Worm (Caenorhabditis elegans): ENCODE results near the gene F59F5.4.

Gene F59F5.4

ce11 chrX:10521313-10521712 lies 21.5 kb upstream of the F59F5.4 start, which contains the start of gene F14F3.4:
TSS of gene F14F3.4 (minus strand) at chrX:10521413.
- TF ChIP-seq hmbx-1 (tag; optimal IDR thresholded peaks at IDR 0.05) (no peak), tbx-11 (GFP tag; IDR thresholded peaks at IDR 0.05) (no peak), tra-4 (tag; optimal IDR thresholded peaks at IDR 0.05) (no peak), scrt-1 (GFP tag; IDR thresholded peaks at IDR 0.05) (no peak), pes-1 (GFP tag; IDR thresholded peaks at IDR 0.05) (no peak), ama-1 (optimal IDR thresholded peaks at IDR 0.05) (no peak), ceh-13 (GFP tag; optimal IDR thresholded peaks at IDR 0.05) (no peak), F13C5.2 (tag; optimal IDR thresholded peaks at IDR 0.05) (no peak), ets-7 (tag; optimal IDR thresholded peaks at IDR 0.05) (no peak), sea-1 (GFP tag; conservative IDR thresholded peaks at IDR 0.05) (no peak), flt-1 (GFP tag; IDR thresholded peaks at IDR 0.05) (no peak)

- TF ChIP-seq ceh-13 (GFP tag; optimal IDR thresholded peaks at IDR 0.05) (no peak), F13C5.2 (tag; optimal IDR thresholded peaks at IDR 0.05) (peak; percentile 45), scrt-1 (GFP tag; IDR thresholded peaks at IDR 0.05) (0 out of 2 replicates have a peak, but pooled peaks have one; percentile 34), hmg-4 (GFP tag; optimal IDR thresholded peaks at IDR 0.05) (peak; percentile 49), sea-1 (GFP tag; conservative IDR thresholded peaks at IDR 0.05) (no peak), tbx-37 (GFP tag; conservative IDR thresholded peaks at IDR 0.05) (no peak), ama-1 (optimal IDR thresholded peaks at IDR 0.05) (no peak), tbx-11 (GFP tag; IDR thresholded peaks at IDR 0.05) (0 out of 2 replicates have a peak, but pooled peaks have one; percentile 19), pes-1 (GFP tag; IDR thresholded peaks at IDR 0.05) (no peak), flt-1 (GFP tag; IDR thresholded peaks at IDR 0.05) (no peak; the same call in 1 of the 2 replicates), B0310.2 (tag; optimal IDR thresholded peaks at IDR 0.05) (no peak)
Observed at ce11 chrX:10524483-10524948, 18.3 kb upstream of the F59F5.4 start, which contains the start of the genes mboa-7 and git-1. TSS of gene mboa-7 (minus strand) at chrX:10524565. TSS of gene git-1 (plus strand) at chrX:10524898.

DNA sequence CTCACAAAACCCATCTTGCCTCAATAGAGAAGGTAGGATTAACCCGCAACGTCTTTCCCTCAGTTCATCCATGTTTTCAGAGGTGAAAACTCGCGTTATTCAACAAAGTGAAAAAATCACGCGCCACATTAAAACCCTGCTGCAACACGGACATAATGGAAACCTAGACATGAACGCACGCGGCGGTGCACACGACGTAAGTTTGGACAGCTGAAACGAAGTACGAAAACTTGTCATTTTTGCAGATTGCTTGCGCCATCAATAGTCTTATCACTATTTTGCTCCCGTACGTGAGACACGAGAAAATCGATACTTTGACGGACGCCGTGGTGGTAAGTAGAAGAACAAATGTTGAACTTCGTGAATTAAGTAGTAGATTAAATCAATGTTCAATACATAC lies 15.4 kb upstream of the F59F5.4 start:
- TF ChIP-seq hmbx-1 (tag; optimal IDR thresholded peaks at IDR 0.05) (no peak), B0310.2 (tag; optimal IDR thresholded peaks at IDR 0.05) (no peak)

DNA sequence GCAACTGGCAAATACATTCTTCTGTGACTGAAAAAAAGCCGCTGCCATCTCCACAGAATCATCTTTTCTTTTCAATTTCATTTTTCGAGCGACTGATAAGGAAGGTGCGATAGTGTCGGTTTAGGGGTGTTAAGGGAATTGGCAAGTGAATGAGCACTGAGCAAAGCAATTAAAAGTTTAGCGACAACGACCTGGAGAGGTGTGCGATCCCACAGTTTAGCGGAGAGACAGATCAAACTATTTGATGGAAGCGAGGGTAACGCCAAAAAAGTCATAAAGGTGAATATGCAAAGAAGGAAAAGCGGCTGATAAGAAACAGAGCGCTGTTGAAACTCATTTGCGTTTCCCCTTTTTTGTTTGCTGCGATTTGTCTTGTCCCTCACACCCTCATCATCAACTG lies 13.8 kb upstream of the F59F5.4 start, which contains the start of the genes F14F3.5 and slcf-1:
F14F3.5 (minus strand) TSS at position 234 of the 400 bp plus-strand sequence.
slcf-1 (plus strand) TSS at position 302 of the 400 bp plus-strand sequence.
- TF ChIP-seq tra-4 (tag; optimal IDR thresholded peaks at IDR 0.05) (no peak), B0310.2 (tag; optimal IDR thresholded peaks at IDR 0.05) (no peak), tbx-11 (GFP tag; IDR thresholded peaks at IDR 0.05) (no peak), F13C5.2 (tag; optimal IDR thresholded peaks at IDR 0.05) (no peak), hnd-1 (tag; optimal IDR thresholded peaks at IDR 0.05) (no peak), pes-1 (GFP tag; IDR thresholded peaks at IDR 0.05) (no peak), sea-1 (GFP tag; conservative IDR thresholded peaks at IDR 0.05) (no peak), flt-1 (GFP tag; IDR thresholded peaks at IDR 0.05) (no peak), aly-1 (tag; optimal IDR thresholded peaks at IDR 0.05) (no peak), ets-7 (tag; optimal IDR thresholded peaks at IDR 0.05) (no peak), hmg-4 (GFP tag; optimal IDR thresholded peaks at IDR 0.05) (no peak), tbx-37 (GFP tag; conservative IDR thresholded peaks at IDR 0.05) (no peak), hmbx-1 (tag; optimal IDR thresholded peaks at IDR 0.05) (no peak), scrt-1 (GFP tag; IDR thresholded peaks at IDR 0.05) (no peak), ceh-13 (GFP tag; optimal IDR thresholded peaks at IDR 0.05) (no peak)

- TF ChIP-seq ets-7 (tag; optimal IDR thresholded peaks at IDR 0.05) (no peak), aly-1 (tag; optimal IDR thresholded peaks at IDR 0.05) (no peak), tbx-37 (GFP tag; conservative IDR thresholded peaks at IDR 0.05) (no peak), hnd-1 (tag; optimal IDR thresholded peaks at IDR 0.05) (no peak), F13C5.2 (tag; optimal IDR thresholded peaks at IDR 0.05) (no peak), B0310.2 (tag; optimal IDR thresholded peaks at IDR 0.05) (no peak), ama-1 (optimal IDR thresholded peaks at IDR 0.05) (no peak), flt-1 (GFP tag; IDR thresholded peaks at IDR 0.05) (no peak), pes-1 (GFP tag; IDR thresholded peaks at IDR 0.05) (no peak), hmbx-1 (tag; optimal IDR thresholded peaks at IDR 0.05) (no peak), tra-4 (tag; optimal IDR thresholded peaks at IDR 0.05) (no peak), ceh-13 (GFP tag; optimal IDR thresholded peaks at IDR 0.05) (no peak), sea-1 (GFP tag; conservative IDR thresholded peaks at IDR 0.05) (no peak), scrt-1 (GFP tag; IDR thresholded peaks at IDR 0.05) (no peak), tbx-11 (GFP tag; IDR thresholded peaks at IDR 0.05) (no peak), hmg-4 (GFP tag; optimal IDR thresholded peaks at IDR 0.05) (no peak)
Observed at ce11 chrX:10532180-10532833, 10.5 kb upstream of the F59F5.4 start.

DNA sequence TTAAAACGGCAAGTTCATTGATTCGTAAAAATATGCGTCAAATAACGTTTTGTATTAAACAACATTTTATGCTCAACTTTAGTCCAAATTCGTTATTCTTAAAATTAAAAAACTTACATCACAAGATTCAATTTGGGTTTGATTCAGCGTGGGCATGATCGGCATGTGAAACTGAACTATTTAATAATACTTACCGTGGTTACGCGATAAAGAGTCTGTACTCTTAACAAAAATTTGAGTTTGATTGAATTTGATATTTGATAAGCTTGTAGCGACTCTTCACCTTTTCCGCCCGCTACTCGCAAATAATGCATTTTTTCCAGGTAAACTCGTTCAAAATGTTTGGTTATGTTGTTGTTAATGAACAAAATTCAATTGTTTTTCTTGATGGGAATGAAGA lies 9.4 kb upstream of the F59F5.4 start, which contains the start of gene glo-3:
glo-3 (plus strand) TSS at position 253 of the 400 bp plus-strand sequence.
- TF ChIP-seq B0310.2 (tag; optimal IDR thresholded peaks at IDR 0.05) (no peak), sea-1 (GFP tag; conservative IDR thresholded peaks at IDR 0.05) (no peak), pes-1 (GFP tag; IDR thresholded peaks at IDR 0.05) (no peak), scrt-1 (GFP tag; IDR thresholded peaks at IDR 0.05) (no peak), ets-7 (tag; optimal IDR thresholded peaks at IDR 0.05) (no peak), tbx-11 (GFP tag; IDR thresholded peaks at IDR 0.05) (no peak), aly-1 (tag; optimal IDR thresholded peaks at IDR 0.05) (no peak), hmbx-1 (tag; optimal IDR thresholded peaks at IDR 0.05) (no peak)

DNA sequence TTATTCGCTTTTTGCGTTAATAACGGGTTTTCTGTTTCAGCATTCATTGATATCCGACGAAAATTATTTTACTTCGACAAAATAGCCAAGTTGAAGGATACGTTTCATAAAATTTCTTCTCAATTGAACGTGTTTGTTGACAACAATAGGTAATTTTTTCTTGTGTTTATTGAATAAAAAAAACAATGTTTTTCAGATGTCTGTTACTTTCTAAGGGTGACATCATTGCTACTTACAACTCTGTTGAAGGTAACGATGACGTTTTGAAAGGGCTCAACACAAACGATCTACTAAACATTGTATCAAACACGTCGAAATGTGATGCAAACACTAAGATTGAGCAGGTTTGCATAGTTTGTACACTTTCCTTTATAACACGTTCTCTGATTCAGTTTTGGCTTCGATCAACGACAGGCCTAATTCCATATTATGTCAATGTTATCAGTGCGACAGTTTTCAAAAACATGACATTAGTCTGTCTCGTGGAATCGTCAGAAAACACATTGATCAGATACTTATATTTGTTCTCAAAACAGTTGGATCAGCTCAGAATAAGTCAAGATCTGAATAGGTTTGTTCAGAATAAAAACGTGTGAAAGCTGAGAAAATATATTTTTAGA lies 8.1 kb upstream of the F59F5.4 start:
- TF ChIP-seq tra-4 (tag; optimal IDR thresholded peaks at IDR 0.05), result no peak
- TF ChIP-seq B0310.2 (tag; optimal IDR thresholded peaks at IDR 0.05), result no peak
- TF ChIP-seq ceh-36 (tag; optimal IDR thresholded peaks at IDR 0.05), result no peak
- TF ChIP-seq tbx-11 (GFP tag; IDR thresholded peaks at IDR 0.05), result no peak
- no peak for TF ChIP-seq hmbx-1 (tag; optimal IDR thresholded peaks at IDR 0.05)
- no peak for TF ChIP-seq tbx-37 (GFP tag; conservative IDR thresholded peaks at IDR 0.05)
- TF ChIP-seq hnd-1 (tag; optimal IDR thresholded peaks at IDR 0.05), result no peak
- TF ChIP-seq aly-1 (tag; optimal IDR thresholded peaks at IDR 0.05), result no peak
- no peak for TF ChIP-seq F13C5.2 (tag; optimal IDR thresholded peaks at IDR 0.05)
- TF ChIP-seq ceh-13 (GFP tag; optimal IDR thresholded peaks at IDR 0.05), result no peak
- TF ChIP-seq flt-1 (GFP tag; IDR thresholded peaks at IDR 0.05), result no peak
- no peak for TF ChIP-seq sea-1 (GFP tag; conservative IDR thresholded peaks at IDR 0.05)
- no peak for TF ChIP-seq hmg-4 (GFP tag; optimal IDR thresholded peaks at IDR 0.05)
